Worm (Caenorhabditis elegans): Measurements from ENCODE around the gene str-116.

The str-116 gene

DNA sequence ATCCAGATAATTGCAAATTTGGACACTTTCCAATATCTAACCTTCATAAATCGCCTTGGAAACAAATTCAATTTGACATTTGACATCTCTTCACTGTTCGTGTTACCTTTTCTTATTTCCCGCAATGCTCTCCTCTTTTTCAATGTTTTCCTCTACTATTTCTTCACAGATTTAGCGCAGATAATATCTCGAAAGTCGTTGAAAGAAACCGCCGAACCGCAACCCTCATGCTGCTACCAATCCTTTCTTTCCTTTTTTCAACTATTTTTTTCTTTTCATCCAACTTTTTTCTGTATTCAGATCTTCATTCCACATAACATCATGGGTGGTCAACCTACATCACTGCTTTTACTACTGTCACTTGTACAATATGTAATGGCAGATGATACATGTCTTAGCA is 32.4 kb upstream of the str-116 start, which contains the start of gene T19B10.5:
Gene T19B10.5 (plus strand): TSS at position 301 of the 400 bp plus-strand sequence.
- no peak for TF ChIP-seq lir-3 (tag; optimal IDR thresholded peaks at IDR 0.05; ENCODE audit: poor library complexity)
- TF ChIP-seq blmp-1 (tag; optimal IDR thresholded peaks at IDR 0.05): peak; percentile 18

DNA sequence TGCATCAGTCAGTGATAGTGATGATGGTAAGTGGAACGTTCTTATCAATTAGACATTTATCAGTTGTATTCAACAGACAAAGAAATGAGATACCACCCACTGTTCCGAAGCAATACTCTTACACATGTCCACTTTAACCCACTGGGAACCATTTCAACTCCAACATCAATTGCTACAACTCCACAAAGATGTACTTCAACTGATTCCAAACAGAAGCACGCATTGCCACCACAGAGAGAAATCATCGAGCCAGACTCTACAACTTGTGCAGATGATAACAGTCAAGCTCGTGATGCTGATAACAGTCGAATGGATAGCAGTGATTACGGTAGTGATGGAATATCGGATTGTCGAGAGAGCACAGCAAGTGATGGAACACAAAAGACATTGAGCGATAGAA is 30.9 kb upstream of the str-116 start:
- TF ChIP-seq irx-1 (tag; optimal IDR thresholded peaks at IDR 0.05): no peak
- TF ChIP-seq efl-3 (GFP tag; optimal IDR thresholded peaks at IDR 0.05): no peak
- no peak for TF ChIP-seq mep-1 (tag; optimal IDR thresholded peaks at IDR 0.05)
- TF ChIP-seq egl-27 (tag; optimal IDR thresholded peaks at IDR 0.05): no peak
- TF ChIP-seq elt-2 (tag; optimal IDR thresholded peaks at IDR 0.05): peak; percentile 96
- no peak for TF ChIP-seq efl-1 (optimal IDR thresholded peaks at IDR 0.05)
- peak in 1 of 2 experiments; percentile 74 for TF ChIP-seq efl-1 (GFP tag; optimal IDR thresholded peaks at IDR 0.05 in 1 of 2)

DNA sequence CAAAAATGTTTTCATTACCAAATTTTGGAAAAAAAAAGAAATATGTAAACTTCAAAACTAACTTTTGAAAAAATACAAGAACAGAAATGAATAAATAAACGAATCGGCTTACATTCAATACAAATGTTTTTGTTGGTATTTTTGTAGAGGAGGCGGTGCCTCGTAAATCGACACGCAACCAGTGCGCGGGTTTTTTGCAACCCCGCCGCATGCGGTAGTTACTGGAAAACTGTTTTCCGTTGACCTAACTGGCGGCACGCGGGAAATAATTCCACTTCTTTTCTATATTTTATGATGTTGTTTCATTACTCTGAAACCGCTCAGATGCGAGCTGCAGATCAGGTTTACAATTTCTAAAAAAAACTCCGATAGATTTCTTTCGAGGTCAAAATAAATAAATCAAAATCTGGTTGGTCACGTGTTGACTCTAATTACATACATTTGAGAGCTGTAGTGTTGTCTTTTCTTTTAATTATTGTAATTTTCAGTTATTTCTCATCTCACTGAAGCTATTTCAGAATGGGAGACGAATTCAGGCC is 27.5 kb upstream of the str-116 start, which contains the start of the genes dvc-1 and ima-1:
Gene dvc-1 (minus strand): TSS at position 145 of the 539 bp plus-strand sequence.
Gene ima-1 (plus strand): TSS at position 489 of the 539 bp plus-strand sequence.
- no peak for TF ChIP-seq ceh-63 (GFP tag; optimal IDR thresholded peaks at IDR 0.05)
- peak; percentile 36 to 68 (median 62) for TF ChIP-seq dpl-1 (GFP tag; optimal IDR thresholded peaks at IDR 0.05)
- TF ChIP-seq hlh-17 (GFP tag; optimal IDR thresholded peaks at IDR 0.05; ENCODE audit: borderline replicate concordance): no peak
- no peak for TF ChIP-seq unc-30 (tag; optimal IDR thresholded peaks at IDR 0.05)
- no peak for TF ChIP-seq fkh-8 (tag; optimal IDR thresholded peaks at IDR 0.05)
- no peak for TF ChIP-seq pag-3 (tag; optimal IDR thresholded peaks at IDR 0.05; ENCODE audit: borderline replicate concordance, insufficient read depth)
- TF ChIP-seq ceh-90 (tag; optimal IDR thresholded peaks at IDR 0.05): no peak
- TF ChIP-seq unc-62 (GFP tag; optimal IDR thresholded peaks at IDR 0.05): no peak
- no peak for TF ChIP-seq ztf-4 (tag; optimal IDR thresholded peaks at IDR 0.05)
- no peak for TF ChIP-seq pqm-1 (tag; optimal IDR thresholded peaks at IDR 0.05)
- no peak for TF ChIP-seq ces-1 (GFP tag; optimal IDR thresholded peaks at IDR 0.05)
- no peak for TF ChIP-seq aha-1 (tag; optimal IDR thresholded peaks at IDR 0.05)
- TF ChIP-seq grh-1 (GFP tag; IDR thresholded peaks at IDR 0.05): peak; percentile 51; the same call in 1 of the 2 replicates
- peak; percentile 64 for TF ChIP-seq lin-14 (GFP tag; optimal IDR thresholded peaks at IDR 0.05)
- no peak for TF ChIP-seq nhr-28 (tag; optimal IDR thresholded peaks at IDR 0.05)
- peak; percentile 42 for TF ChIP-seq snpc-4 (tag; optimal IDR thresholded peaks at IDR 0.05)
- TF ChIP-seq vab-15 (tag; optimal IDR thresholded peaks at IDR 0.05): no peak
- peak; percentile 44 for TF ChIP-seq blmp-1 (tag; optimal IDR thresholded peaks at IDR 0.05)
- TF ChIP-seq aly-2 (tag; optimal IDR thresholded peaks at IDR 0.05): no peak
- TF ChIP-seq lin-15B (tag; optimal IDR thresholded peaks at IDR 0.05): no peak
- peak; percentile 86 for TF ChIP-seq rnt-1 (tag; optimal IDR thresholded peaks at IDR 0.05)
- no peak for TF ChIP-seq C04F5.9 (tag; optimal IDR thresholded peaks at IDR 0.05)
- peak; percentile 67 to 69 for TF ChIP-seq efl-1 (optimal IDR thresholded peaks at IDR 0.05)
- peak; percentile 56 to 97 for TF ChIP-seq efl-1 (GFP tag; optimal IDR thresholded peaks at IDR 0.05 in 1 of 2)
- no peak for TF ChIP-seq C34B4.2 (tag; optimal IDR thresholded peaks at IDR 0.05)
- TF ChIP-seq ceh-88 (GFP tag; IDR thresholded peaks at IDR 0.05): peak; percentile 53; the same call in 1 of the 2 replicates
- no peak for TF ChIP-seq egl-27 (tag; optimal IDR thresholded peaks at IDR 0.05)
- peak; percentile 71 for TF ChIP-seq swsn-7 (tag; optimal IDR thresholded peaks at IDR 0.05)
- TF ChIP-seq elt-2 (tag; optimal IDR thresholded peaks at IDR 0.05): peak; percentile 41
- peak; percentile 52 for TF ChIP-seq jun-1 (tag; optimal IDR thresholded peaks at IDR 0.05)
- no peak for TF ChIP-seq tlp-1 (tag; optimal IDR thresholded peaks at IDR 0.05)
- peak; percentile 60 to 65 for TF ChIP-seq lin-35 (GFP tag; optimal IDR thresholded peaks at IDR 0.05)
- TF ChIP-seq pax-3 (tag; optimal IDR thresholded peaks at IDR 0.05): peak; percentile 7
- peak; percentile 72 for TF ChIP-seq nhr-47 (tag; optimal IDR thresholded peaks at IDR 0.05)
- TF ChIP-seq fkh-4 (tag; optimal IDR thresholded peaks at IDR 0.05; ENCODE audit: borderline replicate concordance): no peak
- TF ChIP-seq sox-4 (tag; optimal IDR thresholded peaks at IDR 0.05): no peak
- TF ChIP-seq nhr-77 (tag; optimal IDR thresholded peaks at IDR 0.05): peak; percentile 24
- TF ChIP-seq fkh-10 (GFP tag; optimal IDR thresholded peaks at IDR 0.05): peak; percentile 13
- TF ChIP-seq xbp-1 (tag; optimal IDR thresholded peaks at IDR 0.05): peak; percentile 61
- TF ChIP-seq mep-1 (tag; optimal IDR thresholded peaks at IDR 0.05): no peak
- peak in 2 of 6 experiments; percentile 6 to 9 for TF ChIP-seq elt-3 (tag; optimal IDR thresholded peaks at IDR 0.05)
- no peak for TF ChIP-seq irx-1 (tag; optimal IDR thresholded peaks at IDR 0.05)
- TF ChIP-seq nhr-237 (tag; optimal IDR thresholded peaks at IDR 0.05): peak; percentile 7
- TF ChIP-seq unc-130 (tag; optimal IDR thresholded peaks at IDR 0.05): peak; percentile 18
- no peak for TF ChIP-seq nhr-12 (tag; optimal IDR thresholded peaks at IDR 0.05)
